Worm (Caenorhabditis elegans) whole organism, late embryonic: ENCODE measurements around the gene stdh-1.

Experiments used
- K02D7.2 ChIP-seq: sonication (generic microtip); optimal IDR thresholded peaks from 2 replicates; lab custom pipeline; 2017; ENCODE audit warnings: mild to moderate bottlenecking, missing genetic modification characterization, missing compliant biosample characterization
- K09A11.1 ChIP-seq: sonication (generic microtip); optimal IDR thresholded peaks from 2 replicates; lab custom pipeline; 2017; ENCODE audit warnings: antibody characterized with exemption, mild to moderate bottlenecking, missing genetic modification characterization, missing compliant biosample characterization; ENCODE audit not compliant: insufficient read depth
- ama-1 ChIP-seq: fragments of 150-350 bp; optimal IDR thresholded peaks from 2 replicates; lab custom pipeline; 2014
- ceh-18 ChIP-seq: sonication (generic microtip); optimal IDR thresholded peaks from 2 replicates; lab custom pipeline; 2016; ENCODE audit warnings: missing genetic modification characterization, missing compliant biosample characterization
- ceh-19 ChIP-seq: fragments of 200-800 bp; sonication (Bioruptor generic); optimal IDR thresholded peaks from 2 replicates; lab custom pipeline; 2018; ENCODE audit warnings: mild to moderate bottlenecking, missing genetic modification characterization, missing compliant biosample characterization
- ceh-30 ChIP-seq: fragments of 150-350 bp; optimal IDR thresholded peaks from 2 replicates; lab custom pipeline; 2014; ENCODE audit warnings: missing biosample characterization, missing genetic modification characterization
- ceh-34 ChIP-seq: sonication (generic microtip); optimal IDR thresholded peaks from 2 replicates; lab custom pipeline; 2016; ENCODE audit warnings: mild to moderate bottlenecking, missing genetic modification characterization, missing compliant biosample characterization
- ceh-45 ChIP-seq: fragments of 200-800 bp; sonication (Bioruptor generic); IDR thresholded peaks from 2 replicates; pipeline ENCODE4 v1.3.6; 2022; ENCODE audit warnings: missing genetic modification reagents, missing genetic modification characterization, missing compliant biosample characterization
- ceh-6 ChIP-seq: fragments of 200-800 bp; sonication (Bioruptor generic); optimal IDR thresholded peaks from 2 replicates; lab custom pipeline; 2018; ENCODE audit warnings: mild to moderate bottlenecking, missing genetic modification characterization, missing compliant biosample characterization
- ceh-9 ChIP-seq: sonication (generic microtip); optimal IDR thresholded peaks from 2 replicates; lab custom pipeline; 2016; ENCODE audit warnings: mild to moderate bottlenecking, missing genetic modification characterization, inconsistent platforms, missing compliant biosample characterization
- che-1 ChIP-seq: sonication (generic microtip); optimal IDR thresholded peaks from 2 replicates; lab custom pipeline; 2016; ENCODE audit warnings: mild to moderate bottlenecking, missing genetic modification characterization, missing compliant biosample characterization
- dmd-4 ChIP-seq: sonication (generic microtip); optimal IDR thresholded peaks from 2 replicates; lab custom pipeline; 2016; ENCODE audit warnings: borderline replicate concordance, missing genetic modification characterization, missing compliant biosample characterization
- dve-1 ChIP-seq: sonication (generic microtip); optimal IDR thresholded peaks from 2 replicates; lab custom pipeline; 2017; ENCODE audit warnings: antibody characterized with exemption, mild to moderate bottlenecking, missing genetic modification characterization, missing compliant biosample characterization
- elt-2 ChIP-seq: sonication (generic microtip); optimal IDR thresholded peaks from 2 replicates; lab custom pipeline; 2016; ENCODE audit warnings: missing genetic modification reagents, missing genetic modification characterization, missing compliant biosample characterization
- elt-4 ChIP-seq: sonication (generic microtip); optimal IDR thresholded peaks from 2 replicates; lab custom pipeline; 2016; ENCODE audit warnings: missing genetic modification characterization, missing compliant biosample characterization
- ets-4 ChIP-seq: sonication (generic microtip); optimal IDR thresholded peaks from 2 replicates; lab custom pipeline; 2016; ENCODE audit warnings: missing genetic modification characterization, missing compliant biosample characterization
- eyg-1 ChIP-seq: sonication (generic microtip); optimal IDR thresholded peaks from 2 replicates; lab custom pipeline; 2016; ENCODE audit warnings: missing genotype, missing genetic modification characterization, missing compliant biosample characterization
- fax-1 ChIP-seq: sonication (generic microtip); optimal IDR thresholded peaks from 2 replicates; lab custom pipeline; 2016; ENCODE audit warnings: missing genotype, missing genetic modification characterization, missing compliant biosample characterization
- fkh-10 ChIP-seq: fragments of 150-350 bp; optimal IDR thresholded peaks from 2 replicates; lab custom pipeline; 2014; ENCODE audit warnings: missing biosample characterization, missing genetic modification reagents, missing genetic modification characterization
- fkh-6 ChIP-seq: sonication (generic microtip); optimal IDR thresholded peaks from 2 replicates; lab custom pipeline; 2016; ENCODE audit warnings: missing genetic modification characterization, missing compliant biosample characterization
- gmeb-2 ChIP-seq: sonication (generic microtip); optimal IDR thresholded peaks from 2 replicates; lab custom pipeline; 2016; ENCODE audit warnings: missing genetic modification characterization, inconsistent platforms, missing compliant biosample characterization
- hlh-13 ChIP-seq: fragments of 200-800 bp; sonication (Bioruptor generic); optimal IDR thresholded peaks from 2 replicates; lab custom pipeline; 2018; ENCODE audit warnings: mild to moderate bottlenecking, missing genetic modification characterization, missing compliant biosample characterization
- madf-2 ChIP-seq: sonication (generic microtip); optimal IDR thresholded peaks from 2 replicates; lab custom pipeline; 2017; ENCODE audit warnings: missing genetic modification characterization, missing compliant biosample characterization
- mec-3 ChIP-seq: sonication (generic microtip); optimal IDR thresholded peaks from 2 replicates; lab custom pipeline; 2016; ENCODE audit warnings: borderline replicate concordance, missing genetic modification characterization, missing compliant biosample characterization
- nfya-1 ChIP-seq: sonication (generic microtip); optimal IDR thresholded peaks from 2 replicates; lab custom pipeline; 2017; ENCODE audit warnings: missing genetic modification characterization, mild to moderate bottlenecking, missing compliant biosample characterization, antibody characterized with exemption, moderate library complexity
- nhr-232 ChIP-seq: sonication (generic microtip); optimal IDR thresholded peaks from 2 replicates; lab custom pipeline; 2016; ENCODE audit warnings: missing genetic modification characterization, missing compliant biosample characterization
- pqm-1 ChIP-seq: sonication (generic microtip); optimal IDR thresholded peaks from 2 replicates; lab custom pipeline; 2016; ENCODE audit warnings: missing genetic modification characterization, missing compliant biosample characterization
- pros-1 ChIP-seq: fragments of 150-350 bp; optimal IDR thresholded peaks from 2 replicates; lab custom pipeline; 2014; ENCODE audit warnings: missing biosample characterization, missing genetic modification reagents, missing genetic modification characterization
- ref-2 ChIP-seq: sonication (generic microtip); optimal IDR thresholded peaks from 2 replicates; lab custom pipeline; 2016; ENCODE audit warnings: missing genetic modification characterization, missing compliant biosample characterization
- sdc-2 ChIP-seq: sonication (generic microtip); optimal IDR thresholded peaks from 2 replicates; lab custom pipeline; 2016; ENCODE audit warnings: missing genotype, missing genetic modification characterization, missing compliant biosample characterization
- sox-4 ChIP-seq: sonication (generic microtip); optimal IDR thresholded peaks from 2 replicates; lab custom pipeline; 2017; ENCODE audit warnings: mild to moderate bottlenecking, missing genetic modification characterization, inconsistent platforms, missing compliant biosample characterization
- syd-9 ChIP-seq: sonication (generic microtip); optimal IDR thresholded peaks from 2 replicates; lab custom pipeline; 2016; ENCODE audit warnings: mild to moderate bottlenecking, missing genetic modification characterization, moderate library complexity, missing compliant biosample characterization
- tbx-7 ChIP-seq: sonication (generic microtip); optimal IDR thresholded peaks from 2 replicates; lab custom pipeline; 2016; ENCODE audit warnings: missing genotype, missing genetic modification characterization, missing compliant biosample characterization
- unc-3 ChIP-seq, 2 experiments: fragments of 200-800 bp in 1 of 2; sonication (Bioruptor generic) in 1 of 2; sonication (generic microtip) in 1 of 2; conservative IDR thresholded peaks in 1 of 2; optimal IDR thresholded peaks in 1 of 2; 2 replicates each; pipeline versions ENCODE4 v1.3.6 to Lab custom; 2016 to 2022; ENCODE audit warnings: missing compliant biosample characterization in 2 of 2, missing genetic modification characterization in 2 of 2, missing genetic modification reagents in 1 of 2
- unc-86 ChIP-seq: sonication (generic microtip); optimal IDR thresholded peaks from 2 replicates; lab custom pipeline; 2016; ENCODE audit warnings: missing genetic modification characterization, missing compliant biosample characterization
- ztf-16 ChIP-seq: sonication (generic microtip); optimal IDR thresholded peaks from 2 replicates; lab custom pipeline; 2017; ENCODE audit warnings: missing genetic modification characterization, missing compliant biosample characterization

Gene stdh-1

ce11 chrV:13923851-13924250 lies 17.6 kb downstream of the stdh-1 start, which contains the start of gene srxa-11:
srxa-11 (plus strand) TSS chrV:13924151.
- no peak for TF ChIP-seq ceh-30
- no peak for TF ChIP-seq ama-1 (lab: Kevin White, UChicago)
- TF ChIP-seq gmeb-2 (tag; lab: Kevin White, UChicago) = no peak
- no peak for TF ChIP-seq mec-3 (tag; lab: Kevin White, UChicago)
- TF ChIP-seq ceh-34 = no peak
- no peak for TF ChIP-seq dmd-4 (tag; lab: Kevin White, UChicago)
- no peak for TF ChIP-seq ceh-18 (tag; lab: Kevin White, UChicago)
- TF ChIP-seq tbx-7 (tag; lab: Kevin White, UChicago) = no peak

ce11 chrV:13926398-13926797 lies 20.1 kb downstream of the stdh-1 start, which contains the start of gene srxa-12:
srxa-12 (plus strand) TSS chrV:13926698.
- TF ChIP-seq ceh-34 (no peak), tbx-7 (tag; lab: Kevin White, UChicago) (no peak), ceh-18 (tag; lab: Kevin White, UChicago) (no peak), eyg-1 (tag; lab: Kevin White, UChicago) (no peak), syd-9 (no peak), ets-4 (tag; lab: Kevin White, UChicago) (no peak), ceh-19 (GFP tag; lab: Kevin White, UChicago) (no peak), pros-1 (no peak), sox-4 (tag; lab: Kevin White, UChicago) (no peak), pqm-1 (no peak), che-1 (tag; lab: Kevin White, UChicago) (no peak), unc-86 (tag; lab: Kevin White, UChicago) (no peak), ceh-9 (tag; lab: Kevin White, UChicago) (no peak)

- TF ChIP-seq sdc-2 (no peak), ceh-6 (GFP tag; lab: Kevin White, UChicago) (no peak), syd-9 (no peak), fkh-10 (GFP tag; lab: Kevin White, UChicago) (no peak), ceh-30 (no peak), elt-4 (tag; lab: Kevin White, UChicago) (no peak), mec-3 (tag; lab: Kevin White, UChicago) (no peak), fkh-6 (tag; lab: Kevin White, UChicago) (no peak), ztf-16 (no peak), ets-4 (tag; lab: Kevin White, UChicago) (no peak), K02D7.2 (tag; lab: Kevin White, UChicago) (no peak), ceh-45 (GFP tag; lab: Robert Waterston, UW) (no peak), ceh-19 (GFP tag; lab: Kevin White, UChicago) (no peak), hlh-13 (GFP tag; lab: Kevin White, UChicago) (no peak), unc-3 (GFP tag; conservative IDR thresholded peaks at IDR 0.05; lab: Robert Waterston, UW) (no peak), unc-3 (tag; optimal IDR thresholded peaks at IDR 0.05; lab: Kevin White, UChicago) (no peak), ref-2 (no peak), eyg-1 (tag; lab: Kevin White, UChicago) (no peak), elt-2 (tag; lab: Kevin White, UChicago) (no peak), nfya-1 (tag; lab: Kevin White, UChicago) (no peak)
Measured at ce11 chrV:13929503-13929902, 23.2 kb downstream of the stdh-1 start, which contains the start of gene srxa-13. srxa-13 (plus strand) TSS chrV:13929803.

DNA sequence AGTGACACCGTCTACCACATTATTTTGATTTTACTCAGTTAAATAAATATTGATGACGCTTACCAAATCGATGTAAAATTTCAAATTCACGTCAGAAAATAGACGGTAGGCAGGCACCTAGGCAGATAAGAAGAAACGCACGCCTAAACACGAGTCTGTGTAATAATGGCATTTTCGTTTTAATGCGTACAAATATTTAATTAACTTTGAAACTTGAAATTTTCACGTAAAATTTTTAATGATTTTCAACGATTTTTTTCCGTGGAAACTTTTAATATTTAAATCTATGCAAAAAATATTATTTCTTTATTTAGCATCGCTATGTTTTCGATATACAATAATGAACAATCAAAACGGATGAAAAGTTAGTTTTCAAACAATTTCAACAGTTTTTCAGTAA lies 24.9 kb downstream of the stdh-1 start, which contains the start of gene C06B3.16:
TSS of gene C06B3.16 (plus strand) at position 301 of the 400 bp plus-strand sequence.
- TF ChIP-seq madf-2 (tag; lab: Kevin White, UChicago) (no peak), fkh-6 (tag; lab: Kevin White, UChicago) (no peak), nhr-232 (no peak), K09A11.1 (tag; lab: Kevin White, UChicago) (no peak), dve-1 (tag; lab: Kevin White, UChicago) (no peak), fax-1 (tag; lab: Kevin White, UChicago) (no peak), dmd-4 (tag; lab: Kevin White, UChicago) (no peak)
